Worm (Caenorhabditis elegans) whole organism, mixed stage, embryonic: ENCODE results near the gene bus-18.

Experiments
- M03D4.4 ChIP-seq: sonication (generic microtip); optimal IDR thresholded peaks from 2 replicates; lab custom pipeline; 2017; ENCODE audit warnings: mild to moderate bottlenecking, missing genetic modification characterization, missing compliant biosample characterization
- bed-3 ChIP-seq: fragments of 200-800 bp; sonication (Bioruptor generic); optimal IDR thresholded peaks from 3 replicates; lab custom pipeline; 2018; ENCODE audit warnings: mild to moderate bottlenecking, missing genetic modification characterization, moderate library complexity, missing compliant biosample characterization
- blmp-1 ChIP-seq: fragments of 150-350 bp; optimal IDR thresholded peaks from 2 replicates; lab custom pipeline; 2014; ENCODE audit warnings: missing biosample characterization, missing genetic modification characterization
- ceh-43 ChIP-seq: fragments of 200-800 bp; sonication (Bioruptor generic); optimal IDR thresholded peaks from 2 replicates; lab custom pipeline; 2018; ENCODE audit warnings: mild to moderate bottlenecking, missing genetic modification characterization, moderate library complexity, missing compliant biosample characterization
- ceh-83 ChIP-seq: fragments of 200-800 bp; sonication (Bioruptor generic); optimal IDR thresholded peaks from 2 replicates; lab custom pipeline; 2018; ENCODE audit warnings: mild to moderate bottlenecking, missing genetic modification characterization, missing compliant biosample characterization
- ces-1 ChIP-seq: fragments of 150-350 bp; optimal IDR thresholded peaks from 2 replicates; lab custom pipeline; 2014; ENCODE audit warnings: missing biosample characterization, missing genetic modification reagents, missing genetic modification characterization
- cnd-1 ChIP-seq: fragments of 200-800 bp; sonication (Bioruptor generic); optimal IDR thresholded peaks from 2 replicates; lab custom pipeline; 2018; ENCODE audit warnings: mild to moderate bottlenecking, missing genetic modification characterization, missing compliant biosample characterization
- drap-1 ChIP-seq: fragments of 200-800 bp; sonication (Bioruptor generic); optimal IDR thresholded peaks from 3 replicates; lab custom pipeline; 2018; ENCODE audit warnings: mild to moderate bottlenecking, missing genetic modification characterization, missing compliant biosample characterization
- elt-1 ChIP-seq: sonication (generic microtip); optimal IDR thresholded peaks from 2 replicates; lab custom pipeline; 2017; ENCODE audit warnings: missing genetic modification characterization, mild to moderate bottlenecking, missing compliant biosample characterization, antibody characterized with exemption, moderate library complexity, borderline replicate concordance; ENCODE audit not compliant: insufficient read depth
- elt-3 ChIP-seq: fragments of 150-350 bp; optimal IDR thresholded peaks from 2 replicates; lab custom pipeline; 2014; ENCODE audit warnings: missing biosample characterization, missing genetic modification characterization
- flh-1 ChIP-seq: fragments of 200-800 bp; sonication (Bioruptor generic); optimal IDR thresholded peaks from 2 replicates; lab custom pipeline; 2018; ENCODE audit warnings: mild to moderate bottlenecking, missing genetic modification characterization, moderate library complexity, missing compliant biosample characterization
- ham-2 ChIP-seq: fragments of 200-800 bp; sonication (Bioruptor generic); optimal IDR thresholded peaks from 2 replicates; lab custom pipeline; 2018; ENCODE audit warnings: mild to moderate bottlenecking, missing genetic modification characterization, missing compliant biosample characterization
- hlh-1 ChIP-seq: fragments of 150-350 bp; optimal IDR thresholded peaks from 2 replicates; lab custom pipeline; 2014; ENCODE audit warnings: missing biosample characterization, missing genetic modification reagents, missing genetic modification characterization
- lin-13 ChIP-seq: fragments of 150-350 bp; optimal IDR thresholded peaks from 2 replicates; lab custom pipeline; 2014; ENCODE audit warnings: missing biosample characterization, missing genetic modification characterization
- lin-32 ChIP-seq: fragments of 200-800 bp; sonication (Bioruptor generic); optimal IDR thresholded peaks from 2 replicates; lab custom pipeline; 2018; ENCODE audit warnings: mild to moderate bottlenecking, missing genetic modification characterization, missing compliant biosample characterization
- lsy-2 ChIP-seq: fragments of 150-350 bp; optimal IDR thresholded peaks from 2 replicates; lab custom pipeline; 2014; ENCODE audit warnings: missing biosample characterization, missing genetic modification characterization
- mab-5 ChIP-seq: fragments of 150-350 bp; optimal IDR thresholded peaks from 2 replicates; lab custom pipeline; 2014; ENCODE audit warnings: missing biosample characterization, missing genetic modification characterization
- mep-1 ChIP-seq: fragments of 150-350 bp; optimal IDR thresholded peaks from 2 replicates; lab custom pipeline; 2017; ENCODE audit warnings: missing biosample characterization, missing genetic modification reagents, missing genetic modification characterization, inconsistent platforms
- mls-2 ChIP-seq: sonication (generic microtip); optimal IDR thresholded peaks from 2 replicates; lab custom pipeline; 2016; ENCODE audit warnings: mild to moderate bottlenecking, missing genetic modification characterization, moderate library complexity, missing compliant biosample characterization
- nhr-237 ChIP-seq: fragments of 150-350 bp; optimal IDR thresholded peaks from 2 replicates; lab custom pipeline; 2014; ENCODE audit warnings: missing biosample characterization, missing genetic modification characterization
- nhr-28 ChIP-seq: fragments of 150-350 bp; optimal IDR thresholded peaks from 2 replicates; lab custom pipeline; 2014; ENCODE audit warnings: missing biosample characterization, missing genetic modification characterization
- nhr-76 ChIP-seq: sonication (generic microtip); optimal IDR thresholded peaks from 2 replicates; lab custom pipeline; 2017; ENCODE audit warnings: missing biosample characterization, missing genetic modification characterization
- pha-4 ChIP-seq: fragments of 150-350 bp; optimal IDR thresholded peaks from 2 replicates; lab custom pipeline; 2018; ENCODE audit warnings: missing biosample characterization, missing genetic modification reagents, missing genetic modification characterization
- sem-2 ChIP-seq: fragments of 200-800 bp; sonication (Bioruptor generic); optimal IDR thresholded peaks from 2 replicates; lab custom pipeline; 2018; ENCODE audit warnings: mild to moderate bottlenecking, missing genetic modification characterization, missing compliant biosample characterization
- snpc-4 ChIP-seq: fragments of 150-350 bp; optimal IDR thresholded peaks from 2 replicates; lab custom pipeline; 2014; ENCODE audit warnings: missing biosample characterization, missing genetic modification characterization
- sptf-1 ChIP-seq: sonication (generic microtip); optimal IDR thresholded peaks from 2 replicates; lab custom pipeline; 2017; ENCODE audit warnings: mild to moderate bottlenecking, missing genetic modification characterization, moderate library complexity, missing compliant biosample characterization
- tbx-8 ChIP-seq: fragments of 200-800 bp; sonication (Bioruptor generic); optimal IDR thresholded peaks from 2 replicates; lab custom pipeline; 2018; ENCODE audit warnings: mild to moderate bottlenecking, missing genetic modification characterization, moderate library complexity, missing compliant biosample characterization
- unc-120 ChIP-seq: sonication (generic microtip); optimal IDR thresholded peaks from 2 replicates; lab custom pipeline; 2017; ENCODE audit warnings: missing genetic modification characterization, missing compliant biosample characterization; ENCODE audit not compliant: poor library complexity, severe bottlenecking
- unc-39 ChIP-seq: fragments of 150-350 bp; optimal IDR thresholded peaks from 2 replicates; lab custom pipeline; 2014; ENCODE audit warnings: missing biosample characterization, missing genetic modification characterization
- unc-62 ChIP-seq: fragments of 150-350 bp; optimal IDR thresholded peaks from 2 replicates; lab custom pipeline; 2014; ENCODE audit warnings: missing biosample characterization, missing genetic modification reagents, missing genetic modification characterization
- zip-8 ChIP-seq: fragments of 150-350 bp; optimal IDR thresholded peaks from 2 replicates; lab custom pipeline; 2014; ENCODE audit warnings: missing biosample characterization, missing genetic modification characterization

bus-18 gene

ce11 chrV:11801076-11801849, 27.7 kb downstream of the bus-18 start:
- no peak for TF ChIP-seq nhr-237
- peak; percentile 64 for TF ChIP-seq elt-1 (tag; lab: Kevin White, UChicago)
- TF ChIP-seq sptf-1 (tag; lab: Kevin White, UChicago): no peak
- no peak for TF ChIP-seq unc-120 (tag; lab: Kevin White, UChicago)

ce11 chrV:11802508-11802907, 29.0 kb downstream of the bus-18 start:
- TF ChIP-seq mab-5 (tag; lab: Kevin White, UChicago) (no peak), ceh-43 (GFP tag; lab: Kevin White, UChicago) (no peak), ham-2 (GFP tag; lab: Kevin White, UChicago) (peak; percentile 19), ces-1 (GFP tag; lab: Kevin White, UChicago) (no peak), elt-3 (tag; lab: Kevin White, UChicago) (peak; percentile 66), blmp-1 (peak; percentile 33)
- TF ChIP-seq, all 35 proteins: peak for 3

ce11 chrV:11803518-11803994, 30.0 kb downstream of the bus-18 start:
- TF ChIP-seq M03D4.4 (no peak), nhr-28 (tag; lab: Kevin White, UChicago) (no peak), sptf-1 (tag; lab: Kevin White, UChicago) (no peak), flh-1 (GFP tag; lab: Kevin White, UChicago) (no peak), mab-5 (tag; lab: Kevin White, UChicago) (no peak), sem-2 (GFP tag; lab: Kevin White, UChicago) (no peak), snpc-4 (no peak), ceh-83 (GFP tag; lab: Kevin White, UChicago) (no peak), cnd-1 (tag; lab: Kevin White, UChicago) (no peak), nhr-76 (no peak), tbx-8 (GFP tag; lab: Kevin White, UChicago) (no peak), ces-1 (GFP tag; lab: Kevin White, UChicago) (no peak), ceh-43 (GFP tag; lab: Kevin White, UChicago) (no peak), unc-39 (tag; lab: Kevin White, UChicago) (no peak), hlh-1 (tag; lab: Kevin White, UChicago) (no peak), drap-1 (GFP tag; lab: Kevin White, UChicago) (no peak), unc-62 (no peak), pha-4 (tag; lab: Kevin White, UChicago) (no peak)

ce11 chrV:11809935-11810334, 36.4 kb downstream of the bus-18 start:
- TF ChIP-seq blmp-1 (no peak), M03D4.4 (no peak), ham-2 (GFP tag; lab: Kevin White, UChicago) (no peak), mep-1 (no peak), elt-3 (tag; lab: Kevin White, UChicago) (no peak), lin-32 (GFP tag; lab: Kevin White, UChicago) (no peak), sptf-1 (tag; lab: Kevin White, UChicago) (no peak), bed-3 (GFP tag; lab: Kevin White, UChicago) (no peak), ceh-43 (GFP tag; lab: Kevin White, UChicago) (no peak), unc-120 (tag; lab: Kevin White, UChicago) (no peak), lsy-2 (tag; lab: Kevin White, UChicago) (no peak), mls-2 (tag; lab: Kevin White, UChicago) (no peak), unc-62 (no peak)

ce11 chrV:11811921-11812320, 38.4 kb downstream of the bus-18 start, which contains the start of gene D2023.3:
Gene D2023.3 (minus strand): TSS chrV:11812021.
- TF ChIP-seq lin-13 (tag; lab: Kevin White, UChicago) (no peak), sptf-1 (tag; lab: Kevin White, UChicago) (no peak), nhr-76 (no peak), flh-1 (GFP tag; lab: Kevin White, UChicago) (no peak), zip-8 (tag; lab: Kevin White, UChicago) (no peak), elt-3 (tag; lab: Kevin White, UChicago) (no peak), tbx-8 (GFP tag; lab: Kevin White, UChicago) (no peak), bed-3 (GFP tag; lab: Kevin White, UChicago) (no peak), nhr-28 (tag; lab: Kevin White, UChicago) (no peak)
